Fruit fly (Drosophila melanogaster): ENCODE measurements around the gene CG3119.

DNA sequence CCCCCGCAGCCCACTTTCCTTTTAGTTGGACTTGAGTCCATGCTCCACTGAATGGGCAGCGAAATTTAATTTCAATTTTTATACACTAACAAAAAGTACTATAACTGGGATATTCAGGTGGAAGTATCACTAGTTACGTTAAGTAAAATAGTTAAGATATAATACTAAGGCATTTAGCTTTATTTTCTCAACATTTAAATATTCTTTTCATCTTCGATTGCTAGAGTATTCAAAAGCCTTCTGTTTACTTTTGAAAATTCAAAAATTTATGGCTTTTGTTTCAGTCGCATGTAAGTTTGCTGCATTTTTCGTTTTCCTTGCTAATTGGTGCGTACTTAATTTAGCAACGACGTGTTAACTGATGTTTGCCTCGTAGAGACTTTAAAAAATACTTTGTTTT is 14.0 kb upstream of the CG3119 start:
- TF ChIP-seq Jra (GFP tag; optimal IDR thresholded peaks at IDR 0.05) (no peak), OdsH (GFP tag; optimal IDR thresholded peaks at IDR 0.05) (no peak), foxo (GFP tag; optimal IDR thresholded peaks at IDR 0.05) (no peak), Sp1 (GFP tag; optimal IDR thresholded peaks at IDR 0.05) (no peak), fru (GFP tag; optimal IDR thresholded peaks at IDR 0.05) (no peak), Hr78 (GFP tag; optimal IDR thresholded peaks at IDR 0.05) (no peak), Mio (GFP tag; optimal IDR thresholded peaks at IDR 0.05) (no peak), rgr (GFP tag; optimal IDR thresholded peaks at IDR 0.05) (no peak), h (GFP tag; optimal IDR thresholded peaks at IDR 0.05) (no peak), Myc (optimal IDR thresholded peaks at IDR 0.05) (no peak), lola (GFP tag; optimal IDR thresholded peaks at IDR 0.05) (no peak), HLH106 (tag; optimal IDR thresholded peaks at IDR 0.05) (no peak)

Measured in whole organism, wandering third instar larva.